Worm (Caenorhabditis elegans): ENCODE results near the gene T25E12.14.

ce11 chrV:16687227-16687626 is 39.8 kb upstream of the T25E12.14 start, which contains the start of gene srz-102:
- TF ChIP-seq B0035.1 (tag; optimal IDR thresholded peaks at IDR 0.05) (no peak), C17E4.6 (GFP tag; IDR thresholded peaks at IDR 0.05) (no peak), pha-4 (tag; optimal IDR thresholded peaks at IDR 0.05) (no peak), repo-1 (tag; optimal IDR thresholded peaks at IDR 0.05) (no peak), unc-130 (GFP tag; optimal IDR thresholded peaks at IDR 0.05) (no peak), tbx-9 (tag; optimal IDR thresholded peaks at IDR 0.05; ENCODE audit: borderline replicate concordance) (no peak)
